Worm (Caenorhabditis elegans) whole organism, L1 larva: Measurements from ENCODE around the gene T25E4.1.
A peak's percentile ranks its signal among the peaks of the same experiment; 100 is the strongest.

Experiments
- C16A3.4 ChIP-seq: fragments of 150-350 bp; optimal IDR thresholded peaks from 2 replicates; lab custom pipeline; 2014; ENCODE audit warnings: missing biosample characterization, missing genetic modification characterization
- F16B12.6 ChIP-seq: fragments of 150-350 bp; optimal IDR thresholded peaks from 2 replicates; lab custom pipeline; 2014; ENCODE audit warnings: missing biosample characterization, missing genetic modification characterization
- aha-1 ChIP-seq: fragments of 150-350 bp; optimal IDR thresholded peaks from 2 replicates; lab custom pipeline; 2014; ENCODE audit warnings: missing biosample characterization, missing genetic modification characterization
- alr-1 ChIP-seq: fragments of 200-800 bp; sonication (Bioruptor generic); optimal IDR thresholded peaks from 2 replicates; lab custom pipeline; 2018; ENCODE audit warnings: borderline replicate concordance, mild to moderate bottlenecking, missing genetic modification characterization, missing compliant biosample characterization
- aly-2 ChIP-seq: fragments of 150-350 bp; optimal IDR thresholded peaks from 2 replicates; lab custom pipeline; 2014; ENCODE audit warnings: missing biosample characterization, missing genetic modification characterization
- ama-1 ChIP-seq: fragments of 150-350 bp; optimal IDR thresholded peaks from 2 replicates; lab custom pipeline; 2014
- ceh-82 ChIP-seq, 3 experiments: fragments of 150-350 bp in 1 of 3; sonication (generic microtip) in 2 of 3; optimal IDR thresholded peaks; 2 replicates each; lab custom pipeline; 2014 to 2017; ENCODE audit warnings: missing biosample characterization in 3 of 3, missing genetic modification characterization in 3 of 3
- ceh-90 ChIP-seq: sonication (generic microtip); optimal IDR thresholded peaks from 2 replicates; lab custom pipeline; 2016; ENCODE audit warnings: missing genetic modification characterization, missing compliant biosample characterization
- ces-1 ChIP-seq: fragments of 150-350 bp; optimal IDR thresholded peaks from 2 replicates; lab custom pipeline; 2014; ENCODE audit warnings: missing biosample characterization, missing genetic modification reagents, missing genetic modification characterization
- efl-1 ChIP-seq, 4 experiments: fragments of 150-350 bp; optimal IDR thresholded peaks in 3 of 4; peaks in 1 of 4; 1 replicate in 1 of 4; 2 replicates in 3 of 4; lab custom pipeline; 2014; ENCODE audit warnings: missing biosample characterization in 2 of 4, missing genetic modification characterization in 2 of 4, missing genetic modification reagents in 2 of 4
- egl-13 ChIP-seq: sonication (generic microtip); optimal IDR thresholded peaks from 2 replicates; lab custom pipeline; 2016; ENCODE audit warnings: missing genotype, missing genetic modification reagents, missing genetic modification characterization, missing compliant biosample characterization
- elt-2 ChIP-seq: sonication (generic microtip); optimal IDR thresholded peaks from 2 replicates; lab custom pipeline; 2016; ENCODE audit warnings: missing genetic modification characterization, mild to moderate bottlenecking, inconsistent platforms, missing compliant biosample characterization, missing genetic modification reagents
- elt-3 ChIP-seq, 6 experiments: fragments of 150-350 bp in 1 of 6; sonication (generic microtip); optimal IDR thresholded peaks; 2 replicates each; lab custom pipeline; 2017 to 2018; ENCODE audit warnings: missing biosample characterization in 6 of 6, missing genetic modification characterization in 6 of 6, inconsistent platforms in 1 of 6
- fkh-10 ChIP-seq: sonication (generic microtip); optimal IDR thresholded peaks from 2 replicates; lab custom pipeline; 2017; ENCODE audit warnings: missing biosample characterization, missing genetic modification reagents, missing genetic modification characterization
- fkh-8 ChIP-seq: sonication (generic microtip); optimal IDR thresholded peaks from 2 replicates; lab custom pipeline; 2016; ENCODE audit warnings: mild to moderate bottlenecking, missing genetic modification characterization, missing compliant biosample characterization
- grh-1 ChIP-seq: fragments of 200-800 bp; sonication (Bioruptor generic); IDR thresholded peaks from 2 replicates; pipeline ENCODE4 v1.3.6; 2022; ENCODE audit warnings: missing genetic modification reagents, missing genetic modification characterization, missing compliant biosample characterization
- hlh-17 ChIP-seq: fragments of 200-800 bp; sonication (Bioruptor generic); optimal IDR thresholded peaks from 2 replicates; lab custom pipeline; 2018; ENCODE audit warnings: missing genetic modification characterization, mild to moderate bottlenecking, missing compliant biosample characterization, moderate library complexity, borderline replicate concordance
- hpl-2 ChIP-seq: fragments of 150-350 bp; optimal IDR thresholded peaks from 2 replicates; lab custom pipeline; 2014; ENCODE audit warnings: missing biosample characterization, missing genetic modification reagents, missing genetic modification characterization
- irx-1 ChIP-seq: sonication (generic microtip); optimal IDR thresholded peaks from 2 replicates; lab custom pipeline; 2016; ENCODE audit warnings: missing genetic modification characterization, missing compliant biosample characterization
- isw-1 ChIP-seq: fragments of 200-800 bp; sonication (Bioruptor generic); IDR thresholded peaks from 2 replicates; pipeline ENCODE4 v1.3.6; 2022; ENCODE audit warnings: missing genetic modification characterization, missing compliant biosample characterization
- jun-1 ChIP-seq: fragments of 150-350 bp; optimal IDR thresholded peaks from 2 replicates; lab custom pipeline; 2014; ENCODE audit warnings: missing biosample characterization, missing genetic modification reagents, missing genetic modification characterization
- lin-14 ChIP-seq: fragments of 200-800 bp; sonication (Bioruptor generic); optimal IDR thresholded peaks from 2 replicates; lab custom pipeline; 2018; ENCODE audit warnings: mild to moderate bottlenecking, missing genetic modification characterization, moderate library complexity, missing compliant biosample characterization
- lin-15B ChIP-seq: fragments of 150-350 bp; sonication (generic microtip); optimal IDR thresholded peaks from 3 replicates; lab custom pipeline; 2014; ENCODE audit warnings: missing biosample characterization, missing genetic modification characterization
- lin-35 ChIP-seq, 2 experiments: fragments of 150-350 bp; optimal IDR thresholded peaks; 2 replicates each; lab custom pipeline; 2014; ENCODE audit warnings: missing biosample characterization in 2 of 2, missing genetic modification characterization in 2 of 2, missing genetic modification reagents in 2 of 2
- lir-3 ChIP-seq: sonication (generic microtip); optimal IDR thresholded peaks from 2 replicates; lab custom pipeline; 2016; ENCODE audit warnings: mild to moderate bottlenecking, missing genetic modification characterization, moderate library complexity, missing compliant biosample characterization; ENCODE audit not compliant: poor library complexity
- lsy-2 ChIP-seq, 2 experiments: fragments of 150-350 bp; optimal IDR thresholded peaks; 2 replicates each; lab custom pipeline; 2014; ENCODE audit warnings: missing biosample characterization in 2 of 2, missing genetic modification characterization in 2 of 2
- mab-9 ChIP-seq: fragments of 200-800 bp; sonication (Bioruptor generic); IDR thresholded peaks from 2 replicates; pipeline ENCODE4 v1.3.6; 2022; ENCODE audit warnings: missing genetic modification reagents, missing genetic modification characterization, missing compliant biosample characterization
- mef-2 ChIP-seq: fragments of 150-350 bp; optimal IDR thresholded peaks from 2 replicates; lab custom pipeline; 2014; ENCODE audit warnings: missing biosample characterization, missing genetic modification characterization
- mep-1 ChIP-seq: fragments of 150-350 bp; optimal IDR thresholded peaks from 2 replicates; lab custom pipeline; 2014; ENCODE audit warnings: missing biosample characterization, missing genetic modification characterization
- nhr-11 ChIP-seq: fragments of 150-350 bp; optimal IDR thresholded peaks from 2 replicates; lab custom pipeline; 2014; ENCODE audit warnings: missing biosample characterization, missing genetic modification characterization
- nhr-12 ChIP-seq: sonication (generic microtip); optimal IDR thresholded peaks from 2 replicates; lab custom pipeline; 2017; ENCODE audit warnings: missing biosample characterization, missing genetic modification characterization
- nhr-19 ChIP-seq: fragments of 200-800 bp; sonication (Bioruptor generic); conservative IDR thresholded peaks from 2 replicates; pipeline ENCODE4 v1.3.6; 2022; ENCODE audit warnings: missing genetic modification characterization, missing compliant biosample characterization
- nhr-20 ChIP-seq: sonication (generic microtip); optimal IDR thresholded peaks from 2 replicates; lab custom pipeline; 2016; ENCODE audit warnings: mild to moderate bottlenecking, missing genetic modification characterization, missing compliant biosample characterization
- nhr-47 ChIP-seq: sonication (generic microtip); optimal IDR thresholded peaks from 2 replicates; lab custom pipeline; 2016; ENCODE audit warnings: mild to moderate bottlenecking, missing genetic modification characterization, moderate library complexity, missing compliant biosample characterization
- nhr-71 ChIP-seq: sonication (generic microtip); optimal IDR thresholded peaks from 2 replicates; lab custom pipeline; 2016; ENCODE audit warnings: mild to moderate bottlenecking, missing genetic modification characterization, moderate library complexity, missing compliant biosample characterization
- nhr-77 ChIP-seq: fragments of 150-350 bp; optimal IDR thresholded peaks from 2 replicates; lab custom pipeline; 2014; ENCODE audit warnings: missing biosample characterization, missing genetic modification characterization
- nhr-84 ChIP-seq: sonication (generic microtip); optimal IDR thresholded peaks from 2 replicates; lab custom pipeline; 2017; ENCODE audit warnings: missing biosample characterization, missing genetic modification characterization
- nhr-90 ChIP-seq: sonication (generic microtip); optimal IDR thresholded peaks from 2 replicates; lab custom pipeline; 2016; ENCODE audit warnings: mild to moderate bottlenecking, missing genetic modification characterization, missing compliant biosample characterization; ENCODE audit not compliant: poor library complexity
- pag-3 ChIP-seq: sonication (generic microtip); optimal IDR thresholded peaks from 2 replicates; lab custom pipeline; 2017; ENCODE audit warnings: missing genetic modification characterization, mild to moderate bottlenecking, missing compliant biosample characterization, antibody characterized with exemption, borderline replicate concordance; ENCODE audit not compliant: insufficient read depth
- pax-3 ChIP-seq: fragments of 200-800 bp; sonication (Bioruptor generic); optimal IDR thresholded peaks from 2 replicates; lab custom pipeline; 2018; ENCODE audit warnings: mild to moderate bottlenecking, missing genetic modification characterization, moderate library complexity, missing compliant biosample characterization
- rnt-1 ChIP-seq: sonication (generic microtip); optimal IDR thresholded peaks from 2 replicates; lab custom pipeline; 2016; ENCODE audit warnings: mild to moderate bottlenecking, missing genetic modification characterization, moderate library complexity, missing compliant biosample characterization
- skn-1 ChIP-seq: fragments of 150-350 bp; optimal IDR thresholded peaks from 2 replicates; lab custom pipeline; 2014; ENCODE audit warnings: missing biosample characterization, missing genetic modification characterization
- snpc-4 ChIP-seq: fragments of 150-350 bp; optimal IDR thresholded peaks from 2 replicates; lab custom pipeline; 2014; ENCODE audit warnings: missing biosample characterization, missing genetic modification characterization
- sup-37 ChIP-seq: fragments of 200-800 bp; sonication (Bioruptor generic); optimal IDR thresholded peaks from 2 replicates; lab custom pipeline; 2018; ENCODE audit warnings: mild to moderate bottlenecking, missing genetic modification characterization, missing compliant biosample characterization
- tbx-2 ChIP-seq: sonication (generic microtip); optimal IDR thresholded peaks from 2 replicates; lab custom pipeline; 2016; ENCODE audit warnings: missing genetic modification characterization, missing compliant biosample characterization
- unc-130 ChIP-seq: fragments of 150-350 bp; optimal IDR thresholded peaks from 2 replicates; lab custom pipeline; 2017; ENCODE audit warnings: missing biosample characterization, missing genetic modification characterization, inconsistent platforms
- unc-62 ChIP-seq: fragments of 150-350 bp; optimal IDR thresholded peaks from 2 replicates; lab custom pipeline; 2014; ENCODE audit warnings: missing biosample characterization, missing genetic modification reagents, missing genetic modification characterization
- unc-86 ChIP-seq: sonication (generic microtip); optimal IDR thresholded peaks from 2 replicates; lab custom pipeline; 2016; ENCODE audit warnings: missing genetic modification characterization, missing compliant biosample characterization
- unc-98 ChIP-seq: fragments of 200-800 bp; sonication (Bioruptor generic); IDR thresholded peaks from 2 replicates; pipeline ENCODE4 v1.3.6; 2022; ENCODE audit warnings: missing genetic modification characterization, missing compliant biosample characterization
- xbp-1 ChIP-seq: sonication (generic microtip); optimal IDR thresholded peaks from 2 replicates; lab custom pipeline; 2016; ENCODE audit warnings: missing genetic modification characterization, missing compliant biosample characterization
- zip-4 ChIP-seq: fragments of 200-800 bp; sonication (Bioruptor generic); optimal IDR thresholded peaks from 2 replicates; lab custom pipeline; 2018; ENCODE audit warnings: mild to moderate bottlenecking, missing genetic modification characterization, moderate library complexity, missing compliant biosample characterization
- ztf-4 ChIP-seq: fragments of 150-350 bp; optimal IDR thresholded peaks from 2 replicates; lab custom pipeline; 2014; ENCODE audit warnings: missing biosample characterization, missing genetic modification characterization

Gene T25E4.1

DNA sequence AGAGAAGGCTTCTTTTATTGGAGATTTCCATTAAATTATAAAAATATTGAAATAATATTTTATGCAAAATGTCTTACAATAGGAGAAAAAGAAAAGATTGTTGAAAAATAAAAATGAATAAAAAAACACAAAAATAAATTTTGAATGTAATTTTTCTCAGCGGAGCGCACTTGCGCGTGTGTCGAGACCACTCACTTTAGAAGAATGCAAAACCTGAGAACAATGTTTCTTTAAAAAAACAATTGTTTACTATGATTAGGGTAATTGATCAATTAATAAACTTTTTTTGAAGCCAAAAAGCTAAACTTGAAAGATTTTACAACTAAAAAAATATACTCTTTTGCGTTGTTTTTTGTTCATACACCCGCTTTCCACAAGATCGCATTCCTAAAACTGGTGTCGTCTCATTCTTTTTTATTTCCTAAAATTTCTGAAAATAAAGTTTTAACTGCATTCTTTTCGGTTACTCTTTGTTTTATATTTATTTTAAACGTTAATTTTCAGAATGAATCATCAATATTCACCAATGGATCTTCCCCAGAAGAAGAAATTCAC is 16.2 kb downstream of the T25E4.1 start, which contains the start of gene ttc-4:
Gene ttc-4 (plus strand): TSS at position 505 of the 555 bp plus-strand sequence.
- TF ChIP-seq snpc-4 (tag; lab: Kevin White, UChicago): peak; percentile 15
- peak; percentile 48 for TF ChIP-seq lin-15B (tag; lab: Kevin White, UChicago)
- TF ChIP-seq rnt-1: peak; percentile 19
- TF ChIP-seq elt-3 (tag; optimal IDR thresholded peaks at IDR 0.05; lab: Kevin White, UChicago): peak in 1 of 6 experiments; percentile 21
- no peak for TF ChIP-seq grh-1 (GFP tag; lab: Robert Waterston, UW)
- TF ChIP-seq aly-2: no peak
- no peak for TF ChIP-seq pax-3
- TF ChIP-seq unc-130 (tag; lab: Kevin White, UChicago): peak; percentile 40
- no peak for TF ChIP-seq alr-1 (tag; lab: Kevin White, UChicago)
- TF ChIP-seq aha-1 (tag; lab: Kevin White, UChicago): no peak
- TF ChIP-seq lin-14 (GFP tag; lab: Kevin White, UChicago): peak; percentile 51
- TF ChIP-seq skn-1: peak; percentile 48
- TF ChIP-seq lin-35 (GFP tag; optimal IDR thresholded peaks at IDR 0.05; lab: Kevin White, UChicago): peak; percentile 41 to 73
- TF ChIP-seq F16B12.6: peak; percentile 12
- TF ChIP-seq elt-2: peak; percentile 8
- peak in 2 of 3 experiments; percentile 1 for TF ChIP-seq ceh-82 (tag; optimal IDR thresholded peaks at IDR 0.05; lab: Kevin White, UChicago)
- no peak for TF ChIP-seq fkh-10 (GFP tag; lab: Kevin White, UChicago)
- peak; percentile 63 for TF ChIP-seq lir-3
- TF ChIP-seq unc-62 (GFP tag; lab: Kevin White, UChicago): no peak
- TF ChIP-seq isw-1 (GFP tag; lab: Robert Waterston, UW): peak; percentile 28; the same call in 1 of the 2 replicates
- peak; percentile 26 for TF ChIP-seq nhr-90 (tag; lab: Kevin White, UChicago)
- no peak for TF ChIP-seq nhr-12
- TF ChIP-seq irx-1 (tag; lab: Kevin White, UChicago): peak; percentile 17
- TF ChIP-seq nhr-47 (tag; lab: Kevin White, UChicago): peak; percentile 43
- TF ChIP-seq nhr-71 (tag; lab: Kevin White, UChicago): peak; percentile 61
- no peak for TF ChIP-seq hlh-17
- TF ChIP-seq egl-13 (tag; lab: Kevin White, UChicago): no peak
- no peak for TF ChIP-seq nhr-84
- TF ChIP-seq nhr-11 (tag; lab: Kevin White, UChicago): no peak
- no peak for TF ChIP-seq jun-1
- TF ChIP-seq sup-37 (GFP tag; lab: Kevin White, UChicago): no peak
- TF ChIP-seq zip-4: no peak
- TF ChIP-seq ama-1 (lab: Kevin White, UChicago): no peak
- peak; percentile 23 for TF ChIP-seq tbx-2 (tag; lab: Kevin White, UChicago)
- TF ChIP-seq mep-1 (tag; lab: Kevin White, UChicago): peak; percentile 36
- no peak for TF ChIP-seq hpl-2
- peak; percentile 50 to 59 for TF ChIP-seq efl-1 (optimal IDR thresholded peaks at IDR 0.05; lab: Kevin White, UChicago)
- peak; percentile 1 to 58 for TF ChIP-seq efl-1 (GFP tag; optimal IDR thresholded peaks at IDR 0.05 in 1 of 2; lab: Kevin White, UChicago)
- peak; percentile 5 to 82 for TF ChIP-seq lsy-2 (tag; optimal IDR thresholded peaks at IDR 0.05; lab: Kevin White, UChicago)
- peak; percentile 45 for TF ChIP-seq fkh-8
- peak; percentile 43 for TF ChIP-seq nhr-20
- no peak for TF ChIP-seq ces-1 (GFP tag; lab: Kevin White, UChicago)
- TF ChIP-seq mab-9 (GFP tag; lab: Robert Waterston, UW): no peak
- peak; percentile 76 for TF ChIP-seq C16A3.4
- TF ChIP-seq unc-86 (tag; lab: Kevin White, UChicago): no peak
- no peak for TF ChIP-seq ztf-4
- TF ChIP-seq ceh-90 (tag; lab: Kevin White, UChicago): no peak
- no peak for TF ChIP-seq unc-98
- TF ChIP-seq xbp-1 (tag; lab: Kevin White, UChicago): peak; percentile 33
- TF ChIP-seq nhr-19 (GFP tag; lab: Robert Waterston, UW): no peak
- TF ChIP-seq pag-3 (tag; lab: Kevin White, UChicago): no peak
- TF ChIP-seq nhr-77 (tag; lab: Kevin White, UChicago): peak; percentile 34
- no peak for TF ChIP-seq mef-2
